Worm (Caenorhabditis elegans) whole organism, L4 larva: ENCODE data around the gene zgpa-1.

ENCODE experiments used
- F10B5.3 ChIP-seq: sonication (generic microtip); optimal IDR thresholded peaks from 2 replicates; lab custom pipeline; 2016; ENCODE audit warnings: mild to moderate bottlenecking, missing genetic modification characterization, missing compliant biosample characterization
- F37D6.2 ChIP-seq: sonication (generic microtip); optimal IDR thresholded peaks from 2 replicates; lab custom pipeline; 2016; ENCODE audit warnings: mild to moderate bottlenecking, missing genetic modification characterization, missing compliant biosample characterization
- F44E2.7 ChIP-seq: fragments of 200-800 bp; sonication (Bioruptor generic); IDR thresholded peaks from 2 replicates; pipeline ENCODE4 v2.1.2; 2022; ENCODE audit warnings: missing genetic modification characterization, missing compliant biosample characterization
- F49E8.2 ChIP-seq: sonication (generic microtip); optimal IDR thresholded peaks from 2 replicates; lab custom pipeline; 2016; ENCODE audit warnings: missing compliant biosample characterization, mild to moderate bottlenecking, missing genetic modification characterization, borderline replicate concordance
- R02D3.7 ChIP-seq: fragments of 150-350 bp; sonication (generic microtip); optimal IDR thresholded peaks from 3 replicates; lab custom pipeline; 2014; ENCODE audit warnings: missing biosample characterization, missing genetic modification characterization
- T20F7.1 ChIP-seq: fragments of 200-800 bp; sonication (Bioruptor generic); optimal IDR thresholded peaks from 2 replicates; lab custom pipeline; 2018; ENCODE audit warnings: mild to moderate bottlenecking, missing genetic modification characterization, missing compliant biosample characterization
- T26A8.4 ChIP-seq: fragments of 200-800 bp; sonication (Bioruptor generic); IDR thresholded peaks from 2 replicates; pipeline ENCODE4 v1.3.6; 2022; ENCODE audit warnings: missing genetic modification characterization, missing compliant biosample characterization
- Y105C5A.15 ChIP-seq: fragments of 200-800 bp; sonication (Bioruptor generic); IDR thresholded peaks from 2 replicates; pipeline ENCODE4 v1.3.6; 2022; ENCODE audit warnings: missing genetic modification characterization, missing compliant biosample characterization
- Y75B8A.6 ChIP-seq: fragments of 200-800 bp; sonication (Bioruptor generic); IDR thresholded peaks from 2 replicates; pipeline ENCODE4 v1.3.6; 2022; ENCODE audit warnings: missing genetic modification reagents, missing genetic modification characterization, missing compliant biosample characterization
- ZK337.2 ChIP-seq: fragments of 200-800 bp; sonication (Bioruptor generic); IDR thresholded peaks from 2 replicates; pipeline ENCODE4 v1.3.6; 2022; ENCODE audit warnings: missing genetic modification reagents, missing genetic modification characterization, missing compliant biosample characterization
- aha-1 ChIP-seq: fragments of 150-350 bp; peaks from one replicate; lab custom pipeline; 2014; ENCODE audit warnings: missing biosample characterization, missing genetic modification characterization
- attf-4 ChIP-seq: sonication (generic microtip); optimal IDR thresholded peaks from 3 replicates; lab custom pipeline; 2017; ENCODE audit warnings: missing biosample characterization, missing genetic modification characterization
- ceh-20 ChIP-seq: fragments of 200-800 bp; sonication (Bioruptor generic); IDR thresholded peaks from 2 replicates; pipeline ENCODE4 v1.3.6; 2022; ENCODE audit warnings: missing genetic modification reagents, missing genetic modification characterization, missing compliant biosample characterization
- ceh-28 ChIP-seq: fragments of 150-350 bp; optimal IDR thresholded peaks from 2 replicates; lab custom pipeline; 2014; ENCODE audit warnings: missing biosample characterization, missing genetic modification reagents, missing genetic modification characterization
- ces-1 ChIP-seq: fragments of 150-350 bp; sonication (generic microtip); optimal IDR thresholded peaks from 4 replicates; lab custom pipeline; 2014; ENCODE audit warnings: missing biosample characterization, missing genetic modification reagents, missing genetic modification characterization
- daf-12 ChIP-seq: fragments of 150-350 bp; optimal IDR thresholded peaks from 2 replicates; lab custom pipeline; 2014; ENCODE audit warnings: missing biosample characterization, missing genetic modification reagents, missing genetic modification characterization
- daf-8 ChIP-seq: fragments of 200-800 bp; sonication (Bioruptor generic); IDR thresholded peaks from 2 replicates; pipeline ENCODE4 v1.3.6; 2022; ENCODE audit warnings: missing genetic modification characterization, missing compliant biosample characterization
- dmd-6 ChIP-seq: fragments of 200-800 bp; sonication (Bioruptor generic); IDR thresholded peaks from 2 replicates; pipeline ENCODE4 v1.3.6; 2022; ENCODE audit warnings: missing genetic modification reagents, missing genetic modification characterization, missing compliant biosample characterization
- dpl-1 ChIP-seq: fragments of 150-350 bp; optimal IDR thresholded peaks from 2 replicates; lab custom pipeline; 2014; ENCODE audit warnings: missing biosample characterization, missing genetic modification reagents, missing genetic modification characterization
- dve-1 ChIP-seq: sonication (generic microtip); optimal IDR thresholded peaks from 2 replicates; lab custom pipeline; 2017; ENCODE audit warnings: antibody characterized with exemption, mild to moderate bottlenecking, missing genetic modification characterization, missing compliant biosample characterization; ENCODE audit not compliant: insufficient read depth
- egl-27 ChIP-seq: sonication (generic microtip); optimal IDR thresholded peaks from 3 replicates; lab custom pipeline; 2017; ENCODE audit warnings: missing biosample characterization, missing genetic modification reagents, missing genetic modification characterization
- egl-43 ChIP-seq: fragments of 200-800 bp; sonication (Bioruptor generic); IDR thresholded peaks from 2 replicates; pipeline ENCODE4 v1.3.6; 2022; ENCODE audit warnings: missing genetic modification reagents, missing genetic modification characterization, missing compliant biosample characterization
- hif-1 ChIP-seq, 2 experiments: sonication (generic microtip); optimal IDR thresholded peaks; 2 replicates each; lab custom pipeline; 2016 to 2017; ENCODE audit warnings: missing compliant biosample characterization in 2 of 2, missing genetic modification characterization in 2 of 2, missing genetic modification reagents in 2 of 2, missing genotype in 2 of 2, mild to moderate bottlenecking in 1 of 2
- hmg-1.1 ChIP-seq: fragments of 200-800 bp; sonication (Bioruptor generic); IDR thresholded peaks from 2 replicates; pipeline ENCODE4 v1.3.6; 2022; ENCODE audit warnings: missing genetic modification reagents, missing genetic modification characterization, missing compliant biosample characterization
- lin-13 ChIP-seq: fragments of 150-350 bp; optimal IDR thresholded peaks from 2 replicates; lab custom pipeline; 2014; ENCODE audit warnings: missing biosample characterization, missing genetic modification reagents, missing genetic modification characterization
- lin-15B ChIP-seq: fragments of 150-350 bp; sonication (generic microtip); optimal IDR thresholded peaks from 3 replicates; lab custom pipeline; 2014; ENCODE audit warnings: missing biosample characterization, missing genetic modification characterization
- lin-29 ChIP-seq: fragments of 200-800 bp; sonication (Bioruptor generic); IDR thresholded peaks from 2 replicates; pipeline ENCODE4 v1.3.6; 2022; ENCODE audit warnings: missing genetic modification reagents, missing genetic modification characterization, missing compliant biosample characterization
- madf-5 ChIP-seq, 2 experiments: fragments of 200-800 bp; sonication (Bioruptor generic); IDR thresholded peaks; 2 replicates each; pipeline ENCODE4 v1.3.6; 2022; ENCODE audit warnings: missing compliant biosample characterization in 2 of 2, missing genetic modification characterization in 2 of 2
- mdl-1 ChIP-seq, 2 experiments: fragments of 150-350 bp in 1 of 2; sonication (generic microtip) in 1 of 2; optimal IDR thresholded peaks; 2 replicates each; lab custom pipeline; 2014 to 2017; ENCODE audit warnings: missing biosample characterization in 2 of 2, missing genetic modification characterization in 2 of 2
- mdt-29 ChIP-seq: fragments of 200-800 bp; sonication (Bioruptor generic); IDR thresholded peaks from 2 replicates; pipeline ENCODE4 v1.3.6; 2022; ENCODE audit warnings: missing genetic modification reagents, missing genetic modification characterization, missing compliant biosample characterization
- mes-2 ChIP-seq: sonication (generic microtip); optimal IDR thresholded peaks from 2 replicates; lab custom pipeline; 2016; ENCODE audit warnings: missing genotype, mild to moderate bottlenecking, missing genetic modification characterization, missing compliant biosample characterization; ENCODE audit not compliant: poor library complexity, severe bottlenecking
- mxl-2 ChIP-seq: fragments of 200-800 bp; sonication (Bioruptor generic); conservative IDR thresholded peaks from 2 replicates; pipeline ENCODE4 v1.3.6; 2022; ENCODE audit warnings: missing genetic modification reagents, missing genetic modification characterization, missing compliant biosample characterization
- mxl-3 ChIP-seq: fragments of 200-800 bp; sonication (Bioruptor generic); optimal IDR thresholded peaks from 2 replicates; lab custom pipeline; 2018; ENCODE audit warnings: mild to moderate bottlenecking, missing genetic modification characterization, missing compliant biosample characterization
- nhr-10 ChIP-seq: fragments of 150-350 bp; optimal IDR thresholded peaks from 2 replicates; lab custom pipeline; 2014; ENCODE audit warnings: missing biosample characterization, missing genetic modification characterization
- nhr-102 ChIP-seq: sonication (generic microtip); optimal IDR thresholded peaks from 2 replicates; lab custom pipeline; 2016; ENCODE audit warnings: mild to moderate bottlenecking, missing genetic modification characterization, moderate library complexity, missing compliant biosample characterization
- nhr-11 ChIP-seq: fragments of 150-350 bp; optimal IDR thresholded peaks from 2 replicates; lab custom pipeline; 2014; ENCODE audit warnings: missing biosample characterization, missing genetic modification characterization
- nhr-41 ChIP-seq: fragments of 200-800 bp; sonication (Bioruptor generic); IDR thresholded peaks from 2 replicates; pipeline ENCODE4 v1.3.6; 2022; ENCODE audit warnings: missing genetic modification reagents, missing genetic modification characterization, missing compliant biosample characterization
- nhr-76 ChIP-seq: fragments of 150-350 bp; optimal IDR thresholded peaks from 2 replicates; lab custom pipeline; 2014; ENCODE audit warnings: missing biosample characterization, missing genetic modification characterization
- nhr-77 ChIP-seq: fragments of 150-350 bp; optimal IDR thresholded peaks from 2 replicates; lab custom pipeline; 2014; ENCODE audit warnings: missing biosample characterization, missing genetic modification characterization
- pqm-1 ChIP-seq: sonication (generic microtip); optimal IDR thresholded peaks from 2 replicates; lab custom pipeline; 2017; ENCODE audit warnings: missing biosample characterization, missing genetic modification characterization
- sdz-12 ChIP-seq: fragments of 200-800 bp; sonication (Bioruptor generic); optimal IDR thresholded peaks from 2 replicates; lab custom pipeline; 2018; ENCODE audit warnings: mild to moderate bottlenecking, missing genetic modification characterization, missing compliant biosample characterization
- set-16 ChIP-seq: fragments of 200-800 bp; sonication (Bioruptor generic); IDR thresholded peaks from 2 replicates; pipeline ENCODE4 v1.3.6; 2022; ENCODE audit warnings: missing genetic modification reagents, missing genetic modification characterization, missing compliant biosample characterization
- skn-1 ChIP-seq: fragments of 150-350 bp; optimal IDR thresholded peaks from 2 replicates; lab custom pipeline; 2014; ENCODE audit warnings: missing biosample characterization, missing genetic modification characterization
- snpc-1.2 ChIP-seq: fragments of 200-800 bp; sonication (Bioruptor generic); IDR thresholded peaks from 2 replicates; pipeline ENCODE4 v1.3.6; 2022; ENCODE audit warnings: missing genetic modification reagents, missing genetic modification characterization, missing compliant biosample characterization
- spr-3 ChIP-seq: fragments of 200-800 bp; sonication (Bioruptor generic); optimal IDR thresholded peaks from 2 replicates; lab custom pipeline; 2018; ENCODE audit warnings: mild to moderate bottlenecking, missing genetic modification characterization, missing compliant biosample characterization
- tag-97 ChIP-seq: fragments of 200-800 bp; sonication (Bioruptor generic); IDR thresholded peaks from 2 replicates; pipeline ENCODE4 v1.3.6; 2022; ENCODE audit warnings: missing genetic modification characterization, missing compliant biosample characterization
- unc-39 ChIP-seq: sonication (generic microtip); optimal IDR thresholded peaks from 2 replicates; lab custom pipeline; 2017; ENCODE audit warnings: missing biosample characterization, missing genetic modification characterization
- zag-1 ChIP-seq: fragments of 150-350 bp; optimal IDR thresholded peaks from 2 replicates; lab custom pipeline; 2014; ENCODE audit warnings: missing biosample characterization, missing genetic modification characterization
- zip-11 ChIP-seq: fragments of 200-800 bp; sonication (Bioruptor generic); IDR thresholded peaks from 2 replicates; pipeline ENCODE4 v1.3.6; 2022; ENCODE audit warnings: missing genetic modification characterization, missing compliant biosample characterization
- ztf-11 ChIP-seq: fragments of 150-350 bp; optimal IDR thresholded peaks from 2 replicates; lab custom pipeline; 2014; ENCODE audit warnings: missing biosample characterization, missing genetic modification characterization

Gene zgpa-1

ce11 chrIV:7790801-7791588, 21.6 kb downstream of the zgpa-1 start, which contains the start of gene rsp-6 (continued):
- TF ChIP-seq set-16 (no peak), lin-15B (tag; lab: Kevin White, UChicago) (peak; percentile 51), snpc-1.2 (GFP tag; lab: Robert Waterston, UW) (0 out of 2 replicates have a peak, but pooled peaks have one; percentile 14), attf-4 (tag; lab: Kevin White, UChicago) (no peak), mdt-29 (GFP tag; lab: Robert Waterston, UW) (no peak), daf-12 (tag; lab: Kevin White, UChicago) (no peak), T26A8.4 (peak; percentile 69), F49E8.2 (no peak), mes-2 (tag; lab: Kevin White, UChicago) (peak; percentile 90), nhr-41 (GFP tag; lab: Robert Waterston, UW) (no peak), daf-8 (GFP tag; lab: Robert Waterston, UW) (no peak), mdl-1 (tag; optimal IDR thresholded peaks at IDR 0.05; lab: Kevin White, UChicago) (peak in 1 of 2 experiments; percentile 59), tag-97 (GFP tag; lab: Robert Waterston, UW) (no peak), T20F7.1 (peak; percentile 81), ztf-11 (tag; lab: Kevin White, UChicago) (no peak), F37D6.2 (peak; percentile 33), pqm-1 (tag; lab: Kevin White, UChicago) (peak; percentile 12), nhr-76 (tag; lab: Kevin White, UChicago) (no peak), skn-1 (no peak), aha-1 (tag; lab: Kevin White, UChicago) (peak; percentile 96), hmg-1.1 (GFP tag; lab: Robert Waterston, UW) (peak; percentile 45; the same call in 1 of the 2 replicates), Y75B8A.6 (GFP tag; lab: Robert Waterston, UW) (no peak), R02D3.7 (tag; lab: Kevin White, UChicago) (no peak), F10B5.3 (tag; lab: Kevin White, UChicago) (no peak), zip-11 (GFP tag; lab: Robert Waterston, UW) (0 out of 2 replicates have a peak, but pooled peaks have one; percentile 11), nhr-11 (tag; lab: Kevin White, UChicago) (peak; percentile 78), dve-1 (peak; percentile 90), dmd-6 (GFP tag; lab: Robert Waterston, UW) (peak; percentile 26; the same call in 1 of the 2 replicates), F44E2.7 (GFP tag; lab: Robert Waterston, UW) (no peak), nhr-77 (tag; lab: Kevin White, UChicago) (peak; percentile 78), spr-3 (GFP tag; lab: Kevin White, UChicago) (no peak), mxl-3 (peak; percentile 62), nhr-102 (tag; lab: Kevin White, UChicago) (peak; percentile 61), hif-1 (tag; optimal IDR thresholded peaks at IDR 0.05; lab: Kevin White, UChicago) (peak in 1 of 2 experiments; percentile 75), dpl-1 (GFP tag; lab: Kevin White, UChicago) (peak; percentile 92), Y105C5A.15 (GFP tag; lab: Robert Waterston, UW) (0 out of 2 replicates have a peak, but pooled peaks have one; percentile 51), ces-1 (GFP tag; lab: Kevin White, UChicago) (no peak), egl-43 (GFP tag; lab: Robert Waterston, UW) (no peak), lin-29 (GFP tag; lab: Robert Waterston, UW) (no peak), ceh-20 (no peak), ZK337.2 (GFP tag; lab: Robert Waterston, UW) (no peak), unc-39 (tag; lab: Kevin White, UChicago) (no peak), zag-1 (no peak), sdz-12 (GFP tag; lab: Kevin White, UChicago) (no peak), mxl-2 (GFP tag; lab: Robert Waterston, UW) (no peak), madf-5 (GFP tag; IDR thresholded peaks at IDR 0.05; lab: Robert Waterston, UW) (no peak), egl-27 (tag; lab: Kevin White, UChicago) (no peak), nhr-10 (tag; lab: Kevin White, UChicago) (no peak), ceh-28 (tag; lab: Kevin White, UChicago) (no peak), lin-13 (GFP tag; lab: Kevin White, UChicago) (peak; percentile 75)
